Fruit fly (Drosophila melanogaster): ENCODE results near the gene pkm.

Gene pkm

DNA sequence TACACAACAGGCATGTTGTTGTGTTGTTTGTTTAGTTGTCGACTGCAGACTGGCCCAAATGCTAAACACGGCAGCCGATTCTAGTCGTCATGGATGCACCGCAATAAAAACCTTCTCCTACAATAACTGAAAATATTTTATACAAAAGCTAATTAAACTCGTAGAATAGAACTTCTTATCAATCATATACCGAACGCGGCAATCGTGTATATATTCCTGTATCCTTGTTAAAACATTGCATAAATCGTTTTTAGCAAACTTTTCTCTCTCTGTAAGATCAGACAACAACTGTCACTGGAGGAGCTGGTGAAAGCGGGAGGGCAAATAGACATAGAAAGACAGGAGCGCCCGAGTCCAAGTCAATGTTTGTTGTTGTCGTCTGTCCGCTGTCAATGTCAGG, 35.3 kb downstream of the pkm start (continued):
- TF ChIP-seq p53 (GFP tag; optimal IDR thresholded peaks at IDR 0.05) (no peak), bsh (GFP tag; optimal IDR thresholded peaks at IDR 0.05) (peak; percentile 57 to 69), CG6254 (GFP tag; optimal IDR thresholded peaks at IDR 0.05) (peak; percentile 9), CG31441 (GFP tag; IDR thresholded peaks at IDR 0.05) (peak; percentile 54), Six4 (GFP tag; optimal IDR thresholded peaks at IDR 0.05) (peak; percentile 33), CG18619 (GFP tag; optimal IDR thresholded peaks at IDR 0.05) (no peak), lab (GFP tag; optimal IDR thresholded peaks at IDR 0.05) (peak; percentile 29), chn (GFP tag; optimal IDR thresholded peaks at IDR 0.05) (peak; percentile 27), ham (GFP tag; IDR thresholded peaks at IDR 0.05) (no peak), Mad (GFP tag; optimal IDR thresholded peaks at IDR 0.05) (no peak), CG7556 (GFP tag; optimal IDR thresholded peaks at IDR 0.05) (peak; percentile 47), hkb (optimal IDR thresholded peaks at IDR 0.05) (no peak), hkb (GFP tag; IDR thresholded peaks at IDR 0.05) (peak; percentile 52; the same call in 1 of the 2 replicates), bab2 (GFP tag; optimal IDR thresholded peaks at IDR 0.05) (peak; percentile 22), CG10979 (tag; optimal IDR thresholded peaks at IDR 0.05) (peak; percentile 70), row (GFP tag; IDR thresholded peaks at IDR 0.05) (peak; percentile 47; the same call in 1 of the 3 replicates), chm (GFP tag; IDR thresholded peaks at IDR 0.05) (0 out of 2 replicates have a peak, but pooled peaks have one; percentile 14), Atf6 (GFP tag; IDR thresholded peaks at IDR 0.05) (no peak), Dp (GFP tag; optimal IDR thresholded peaks at IDR 0.05) (no peak), crc (GFP tag; optimal IDR thresholded peaks at IDR 0.05) (peak; percentile 27), bcd (GFP tag; optimal IDR thresholded peaks at IDR 0.05) (peak; percentile 8), mam (GFP tag; optimal IDR thresholded peaks at IDR 0.05) (peak; percentile 13), CG1233 (GFP tag; optimal IDR thresholded peaks at IDR 0.05) (no peak), CG11093 (GFP tag; IDR thresholded peaks at IDR 0.05) (no peak), tap (tag; optimal IDR thresholded peaks at IDR 0.05) (peak; percentile 17), az2 (GFP tag; optimal IDR thresholded peaks at IDR 0.05) (peak; percentile 54), CG15514 (GFP tag; optimal IDR thresholded peaks at IDR 0.05) (no peak), CG3163 (GFP tag; optimal IDR thresholded peaks at IDR 0.05) (peak; percentile 15), CG18599 (GFP tag; optimal IDR thresholded peaks at IDR 0.05) (peak; percentile 29), CG10654 (GFP tag; optimal IDR thresholded peaks at IDR 0.05) (no peak), CG33557 (GFP tag; optimal IDR thresholded peaks at IDR 0.05) (peak; percentile 43), CG2116 (GFP tag; optimal IDR thresholded peaks at IDR 0.05) (peak; percentile 8), Side (GFP tag; optimal IDR thresholded peaks at IDR 0.05) (peak; percentile 26), Lim3 (GFP tag; IDR thresholded peaks at IDR 0.05) (no peak), CG10274 (GFP tag; optimal IDR thresholded peaks at IDR 0.05) (no peak), HLH4C (GFP tag; IDR thresholded peaks at IDR 0.05; ENCODE audit: partially characterized antibody) (no peak), ara (GFP tag; IDR thresholded peaks at IDR 0.05) (peak; percentile 36; the same call in 1 of the 2 replicates), ttk (GFP tag; IDR thresholded peaks at IDR 0.05) (no peak), CG2120 (GFP tag; optimal IDR thresholded peaks at IDR 0.05) (peak; percentile 16), jigr1 (GFP tag; IDR thresholded peaks at IDR 0.05) (no peak), otp (GFP tag; IDR thresholded peaks at IDR 0.05) (peak; percentile 30; the same call in 1 of the 3 replicates), zf30C (GFP tag; optimal IDR thresholded peaks at IDR 0.05) (peak; percentile 24), croc (GFP tag; conservative IDR thresholded peaks at IDR 0.05) (0 out of 3 replicates have a peak, but pooled peaks have one; percentile 18), Adf1 (GFP tag; IDR thresholded peaks at IDR 0.05) (no peak), CG10959 (GFP tag; IDR thresholded peaks at IDR 0.05) (peak; percentile 31; the same call in 1 of the 2 replicates), Sox102F (GFP tag; optimal IDR thresholded peaks at IDR 0.05) (peak; percentile 51), dysf (GFP tag; IDR thresholded peaks at IDR 0.05) (no peak), Antp (GFP tag; optimal IDR thresholded peaks at IDR 0.05) (peak; percentile 7), onecut (GFP tag; IDR thresholded peaks at IDR 0.05) (0 out of 2 replicates have a peak, but pooled peaks have one; percentile 24), ind (GFP tag; optimal IDR thresholded peaks at IDR 0.05) (peak; percentile 18), CG5245 (GFP tag; optimal IDR thresholded peaks at IDR 0.05) (peak; percentile 38), Hmx (GFP tag; optimal IDR thresholded peaks at IDR 0.05) (no peak)
